Fruit fly (Drosophila melanogaster) whole organism, embryonic: ENCODE results near the gene CG42847.

Experiments
- Ada2b ChIP-seq: fragments of 200-800 bp; sonication (Bioruptor generic); IDR thresholded peaks from 2 replicates; pipeline ENCODE4 v1.3.6; 2022; ENCODE audit warnings: missing biosample characterization, missing genetic modification characterization
- Atf6 ChIP-seq: fragments of 200-800 bp; sonication (Bioruptor generic); IDR thresholded peaks from 2 replicates; pipeline ENCODE4 v1.3.6; 2022; ENCODE audit warnings: missing biosample characterization, missing genetic modification characterization
- CG10209 ChIP-seq: fragments of 200-800 bp; sonication (Bioruptor generic); optimal IDR thresholded peaks from 3 replicates; lab custom pipeline; 2017; ENCODE audit warnings: missing biosample characterization, mild to moderate bottlenecking, missing genetic modification characterization, missing genetic modification reagents
- CG1024 ChIP-seq: fragments of 200-800 bp; sonication (Bioruptor generic); IDR thresholded peaks from 2 replicates; pipeline ENCODE4 v1.3.6; 2022; ENCODE audit warnings: missing biosample characterization, missing genetic modification characterization
- CG10366 ChIP-seq: fragments of 200-800 bp; sonication (Bioruptor generic); IDR thresholded peaks from 2 replicates; pipeline ENCODE4 v1.3.6; 2022; ENCODE audit warnings: missing biosample characterization, missing genetic modification characterization
- CG11695 ChIP-seq: fragments of 200-800 bp; sonication (Bioruptor generic); IDR thresholded peaks from 3 replicates; pipeline ENCODE4 v1.3.6; 2022; ENCODE audit warnings: missing biosample characterization, missing genetic modification characterization
- CG1233 ChIP-seq: fragments of 200-800 bp; sonication (Bioruptor generic); optimal IDR thresholded peaks from 4 replicates; lab custom pipeline; 2018; ENCODE audit warnings: missing biosample characterization, mild to moderate bottlenecking, missing genetic modification characterization
- CG13296 ChIP-seq: fragments of 200-800 bp; sonication (Bioruptor generic); optimal IDR thresholded peaks from 3 replicates; lab custom pipeline; 2018; ENCODE audit warnings: missing biosample characterization, mild to moderate bottlenecking, missing genetic modification characterization
- CG15479 ChIP-seq: fragments of 200-800 bp; sonication (Bioruptor generic); optimal IDR thresholded peaks from 3 replicates; lab custom pipeline; 2019; ENCODE audit warnings: missing biosample characterization, mild to moderate bottlenecking, missing genetic modification characterization, moderate library complexity
- CG16815 ChIP-seq: fragments of 200-800 bp; sonication (Bioruptor generic); optimal IDR thresholded peaks from 3 replicates; lab custom pipeline; 2017; ENCODE audit warnings: missing biosample characterization, mild to moderate bottlenecking, missing genetic modification characterization
- CG1832 ChIP-seq: fragments of 200-800 bp; sonication (Bioruptor generic); optimal IDR thresholded peaks from 2 replicates; lab custom pipeline; 2017; ENCODE audit warnings: missing biosample characterization, mild to moderate bottlenecking, missing genetic modification characterization, inconsistent platforms
- CG31365 ChIP-seq: fragments of 200-800 bp; sonication (Bioruptor generic); optimal IDR thresholded peaks from 2 replicates; lab custom pipeline; 2018; ENCODE audit warnings: missing biosample characterization, mild to moderate bottlenecking, missing genetic modification characterization
- CG34224 ChIP-seq: fragments of 200-800 bp; sonication (Bioruptor generic); IDR thresholded peaks from 3 replicates; pipeline ENCODE4 v1.3.6; 2022; ENCODE audit warnings: missing biosample characterization, missing genetic modification characterization; ENCODE audit not compliant: partially characterized antibody
- CG42726 ChIP-seq: fragments of 200-800 bp; sonication (Bioruptor generic); IDR thresholded peaks from 2 replicates; pipeline ENCODE4 v1.3.6; 2022; ENCODE audit warnings: missing biosample characterization, missing genetic modification characterization; ENCODE audit not compliant: partially characterized antibody
- CG8359 ChIP-seq: fragments of 200-800 bp; sonication (Bioruptor generic); optimal IDR thresholded peaks from 2 replicates; lab custom pipeline; 2017; ENCODE audit warnings: missing biosample characterization, mild to moderate bottlenecking, missing genetic modification characterization, borderline replicate concordance
- CG9932 ChIP-seq: fragments of 200-800 bp; sonication (Bioruptor generic); IDR thresholded peaks from 2 replicates; pipeline ENCODE4 v1.3.6; 2022; ENCODE audit warnings: missing biosample characterization, missing genetic modification characterization
- CoRest ChIP-seq: fragments of 200-800 bp; sonication (Bioruptor generic); optimal IDR thresholded peaks from 3 replicates; lab custom pipeline; 2018; ENCODE audit warnings: missing biosample characterization, mild to moderate bottlenecking, missing genetic modification characterization, moderate library complexity
- D19B ChIP-seq: fragments of 200-800 bp; sonication (Bioruptor generic); optimal IDR thresholded peaks from 2 replicates; lab custom pipeline; 2017; ENCODE audit warnings: missing biosample characterization, mild to moderate bottlenecking, missing genetic modification characterization
- Dad ChIP-seq: fragments of 200-800 bp; sonication (Bioruptor generic); optimal IDR thresholded peaks from 3 replicates; lab custom pipeline; 2016; ENCODE audit warnings: missing biosample characterization, missing genetic modification characterization
- Dbx ChIP-seq: fragments of 200-800 bp; sonication (Bioruptor generic); IDR thresholded peaks from 3 replicates; pipeline ENCODE4 v1.3.6; 2022; ENCODE audit warnings: missing biosample characterization, missing genetic modification characterization
- ERR ChIP-seq: fragments of 200-800 bp; sonication (Bioruptor generic); optimal IDR thresholded peaks from 2 replicates; lab custom pipeline; 2016; ENCODE audit warnings: missing biosample characterization, missing genetic modification characterization
- HLH3B ChIP-seq: fragments of 200-800 bp; sonication (Bioruptor generic); IDR thresholded peaks from 2 replicates; pipeline ENCODE4 v1.3.6; 2022; ENCODE audit warnings: missing biosample characterization, missing genetic modification characterization
- Hmx ChIP-seq: fragments of 200-800 bp; sonication (Bioruptor generic); optimal IDR thresholded peaks from 2 replicates; lab custom pipeline; 2016; ENCODE audit warnings: missing biosample characterization, missing genetic modification characterization
- Nf-YB ChIP-seq: fragments of 200-800 bp; sonication (Bioruptor generic); optimal IDR thresholded peaks from 3 replicates; lab custom pipeline; 2019; ENCODE audit warnings: missing biosample characterization, mild to moderate bottlenecking, missing genetic modification characterization, moderate library complexity
- Poxn ChIP-seq: fragments of 200-800 bp; sonication (Bioruptor generic); IDR thresholded peaks from 2 replicates; pipeline ENCODE4 v1.3.6; 2022; ENCODE audit warnings: missing biosample characterization, missing genetic modification characterization
- Six4 ChIP-seq: fragments of 200-800 bp; sonication (Bioruptor generic); optimal IDR thresholded peaks from 2 replicates; lab custom pipeline; 2016; ENCODE audit warnings: missing biosample characterization, missing genetic modification characterization
- ase ChIP-seq: fragments of 200-800 bp; sonication (Bioruptor generic); IDR thresholded peaks from 3 replicates; pipeline ENCODE4 v1.3.6; 2022; ENCODE audit warnings: missing biosample characterization, missing genetic modification characterization
- cwo ChIP-seq: fragments of 200-800 bp; sonication (Bioruptor generic); optimal IDR thresholded peaks from 3 replicates; lab custom pipeline; 2017; ENCODE audit warnings: missing biosample characterization, missing genetic modification characterization, mild to moderate bottlenecking, moderate library complexity, missing genetic modification reagents
- dati ChIP-seq: fragments of 200-800 bp; sonication (Bioruptor generic); IDR thresholded peaks from 2 replicates; pipeline ENCODE4 v1.3.6; 2022; ENCODE audit warnings: missing biosample characterization, missing genetic modification characterization
- dimm ChIP-seq: fragments of 200-800 bp; sonication (Bioruptor generic); IDR thresholded peaks from 2 replicates; pipeline ENCODE4 v1.3.6; 2022; ENCODE audit warnings: missing biosample characterization, missing genetic modification characterization
- dm ChIP-seq: fragments of 200-800 bp; sonication (Bioruptor generic); optimal IDR thresholded peaks from 3 replicates; lab custom pipeline; 2016; ENCODE audit warnings: missing biosample characterization, missing genetic modification characterization
- ems ChIP-seq: fragments of 200-800 bp; sonication (Bioruptor generic); optimal IDR thresholded peaks from 3 replicates; lab custom pipeline; 2016; ENCODE audit warnings: missing biosample characterization, missing genetic modification characterization
- gcm2 ChIP-seq: fragments of 200-800 bp; sonication (Bioruptor generic); optimal IDR thresholded peaks from 2 replicates; lab custom pipeline; 2016; ENCODE audit warnings: missing biosample characterization, missing genetic modification characterization
- h ChIP-seq: fragments of >200 bp; optimal IDR thresholded peaks from 2 replicates; lab custom pipeline; 2017
- hbn ChIP-seq: fragments of 200-800 bp; sonication (Bioruptor generic); IDR thresholded peaks from 2 replicates; pipeline ENCODE4 v1.3.6; 2022; ENCODE audit warnings: missing biosample characterization, missing genetic modification characterization; ENCODE audit not compliant: partially characterized antibody
- her ChIP-seq: fragments of 200-800 bp; sonication (Bioruptor generic); optimal IDR thresholded peaks from 2 replicates; lab custom pipeline; 2016; ENCODE audit warnings: missing biosample characterization, missing genetic modification characterization
- lola ChIP-seq, 3 experiments: fragments of >200 bp in 2 of 3; fragments of 200-800 bp in 1 of 3; sonication (Bioruptor generic) in 1 of 3; optimal IDR thresholded peaks; 2 replicates each; lab custom pipeline; 2017 to 2019; ENCODE audit warnings: missing biosample characterization in 3 of 3, missing genetic modification characterization in 3 of 3, mild to moderate bottlenecking in 1 of 3, moderate library complexity in 1 of 3
- maf-S ChIP-seq: fragments of 200-800 bp; sonication (Bioruptor generic); optimal IDR thresholded peaks from 2 replicates; lab custom pipeline; 2016; ENCODE audit warnings: missing biosample characterization, missing genetic modification characterization
- nau ChIP-seq: fragments of 200-800 bp; sonication (Bioruptor generic); optimal IDR thresholded peaks from 3 replicates; lab custom pipeline; 2017; ENCODE audit warnings: missing biosample characterization, mild to moderate bottlenecking, missing genetic modification characterization, missing genetic modification reagents
- p53 ChIP-seq: fragments of 200-800 bp; sonication (Bioruptor generic); optimal IDR thresholded peaks from 2 replicates; lab custom pipeline; 2016; ENCODE audit warnings: missing biosample characterization, missing genetic modification characterization
- phol ChIP-seq: fragments of 200-800 bp; sonication (Bioruptor generic); optimal IDR thresholded peaks from 3 replicates; lab custom pipeline; 2018; ENCODE audit warnings: missing biosample characterization, mild to moderate bottlenecking, missing genetic modification characterization, moderate library complexity
- repo ChIP-seq: fragments of 200-800 bp; sonication (Bioruptor generic); optimal IDR thresholded peaks from 2 replicates; lab custom pipeline; 2016; ENCODE audit warnings: missing biosample characterization, missing genetic modification characterization
- rib ChIP-seq: fragments of 200-800 bp; sonication (Bioruptor generic); IDR thresholded peaks from 2 replicates; pipeline ENCODE4 v1.3.6; 2022; ENCODE audit warnings: missing biosample characterization, missing genetic modification characterization
- ro ChIP-seq: fragments of 200-800 bp; sonication (Bioruptor generic); IDR thresholded peaks from 2 replicates; pipeline ENCODE4 v1.3.6; 2022; ENCODE audit warnings: missing biosample characterization, missing genetic modification characterization
- salm ChIP-seq: fragments of 200-800 bp; sonication (Bioruptor generic); optimal IDR thresholded peaks from 2 replicates; lab custom pipeline; 2018; ENCODE audit warnings: missing biosample characterization, mild to moderate bottlenecking, missing genetic modification characterization
- sc ChIP-seq, 3 experiments: fragments of >200 bp in 2 of 3; fragments of 200-800 bp in 1 of 3; sonication (Bioruptor generic) in 1 of 3; optimal IDR thresholded peaks; 2 replicates in 2 of 3; 3 replicates in 1 of 3; lab custom pipeline; 2017; ENCODE audit warnings: mild to moderate bottlenecking in 1 of 3, missing biosample characterization in 1 of 3, missing genetic modification characterization in 1 of 3, missing genetic modification reagents in 1 of 3
- sd ChIP-seq: fragments of 200-800 bp; sonication (Bioruptor generic); optimal IDR thresholded peaks from 3 replicates; lab custom pipeline; 2018; ENCODE audit warnings: missing biosample characterization, mild to moderate bottlenecking, missing genetic modification characterization, moderate library complexity
- slbo ChIP-seq: fragments of 200-800 bp; sonication (Bioruptor generic); IDR thresholded peaks from 2 replicates; pipeline ENCODE4 v1.3.6; 2022; ENCODE audit warnings: missing biosample characterization, missing genetic modification characterization
- slp2 ChIP-seq: fragments of 200-800 bp; sonication (Bioruptor generic); optimal IDR thresholded peaks from 2 replicates; lab custom pipeline; 2016; ENCODE audit warnings: missing biosample characterization, missing genetic modification characterization
- stc ChIP-seq: fragments of 200-800 bp; sonication (Bioruptor generic); IDR thresholded peaks from 2 replicates; pipeline ENCODE4 v1.3.6; 2022; ENCODE audit warnings: missing biosample characterization, missing genetic modification characterization
- vvl ChIP-seq: fragments of 200-800 bp; sonication (Bioruptor generic); IDR thresholded peaks from 2 replicates; pipeline ENCODE4 v1.3.6; 2022; ENCODE audit warnings: missing biosample characterization, missing genetic modification characterization
- zfh2 ChIP-seq: fragments of 200-800 bp; sonication (Bioruptor generic); optimal IDR thresholded peaks from 2 replicates; lab custom pipeline; 2016; ENCODE audit warnings: missing biosample characterization, missing genetic modification characterization

CG42847 gene

DNA sequence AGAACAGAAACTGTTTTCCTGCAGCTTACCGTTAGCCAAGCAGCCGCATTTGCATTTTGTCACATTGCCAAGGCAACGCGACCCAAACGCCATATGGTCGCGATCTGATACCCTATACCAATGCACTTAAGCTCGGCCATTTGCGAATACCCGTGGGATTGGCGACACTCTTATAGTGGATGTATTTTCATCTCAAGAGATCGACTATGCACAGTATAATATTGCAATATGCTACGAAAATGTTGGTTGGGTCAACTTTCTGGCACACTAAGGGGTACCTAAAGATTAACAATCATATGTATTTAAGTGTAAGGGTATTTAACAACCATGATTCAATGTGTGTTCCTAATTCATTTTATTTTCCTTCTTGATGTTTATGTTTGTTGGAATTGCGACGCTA is 10.6 kb downstream of the CG42847 start (continued):
- no peak for TF ChIP-seq lola (GFP tag; optimal IDR thresholded peaks at IDR 0.05; lab: Kevin White, UChicago)
- TF ChIP-seq CG10366 (GFP tag; lab: Robert Waterston, UW), result no peak
- no peak for TF ChIP-seq CG13296
- TF ChIP-seq Atf6 (GFP tag; lab: Robert Waterston, UW), result no peak
- no peak for TF ChIP-seq p53 (GFP tag; lab: Kevin White, UChicago)
- no peak for TF ChIP-seq CoRest (tag; lab: Kevin White, UChicago)
- TF ChIP-seq Poxn (GFP tag; lab: Robert Waterston, UW), result no peak
- TF ChIP-seq ERR (GFP tag; lab: Kevin White, UChicago), result no peak
- no peak for TF ChIP-seq sd (tag; lab: Kevin White, UChicago)
- TF ChIP-seq maf-S (GFP tag; lab: Kevin White, UChicago), result no peak
- TF ChIP-seq CG9932 (GFP tag; lab: Robert Waterston, UW), result peak; percentile 14; the same call in 1 of the 2 replicates
- TF ChIP-seq ro (GFP tag; lab: Robert Waterston, UW), result no peak
- no peak for TF ChIP-seq dati (GFP tag; lab: Robert Waterston, UW)
- TF ChIP-seq CG42726 (GFP tag; lab: Robert Waterston, UW), result no peak
- no peak for TF ChIP-seq rib (GFP tag; lab: Robert Waterston, UW)
- TF ChIP-seq ase (GFP tag; lab: Robert Waterston, UW), result no peak
- no peak for TF ChIP-seq stc
- no peak for TF ChIP-seq dm
- TF ChIP-seq Ada2b (GFP tag; lab: Robert Waterston, UW), result peak; percentile 4; the same call in 1 of the 2 replicates
- TF ChIP-seq CG10209 (GFP tag; lab: Kevin White, UChicago), result no peak
- no peak for TF ChIP-seq Dbx (GFP tag; lab: Robert Waterston, UW)
- no peak for TF ChIP-seq CG15479
- no peak for TF ChIP-seq CG1024 (GFP tag; lab: Robert Waterston, UW)
- no peak for TF ChIP-seq ems (GFP tag; lab: Kevin White, UChicago)
- no peak for TF ChIP-seq Dad (GFP tag; lab: Kevin White, UChicago)
- no peak for TF ChIP-seq salm (tag; lab: Kevin White, UChicago)
- TF ChIP-seq zfh2 (GFP tag; lab: Kevin White, UChicago), result no peak
- TF ChIP-seq nau (GFP tag; lab: Kevin White, UChicago), result no peak
- no peak for TF ChIP-seq CG1832
- TF ChIP-seq Six4, result no peak
- no peak for TF ChIP-seq slp2 (GFP tag; lab: Kevin White, UChicago)
- no peak for TF ChIP-seq D19B (GFP tag; lab: Kevin White, UChicago)
- TF ChIP-seq vvl, result 0 out of 2 replicates have a peak, but pooled peaks have one; percentile 42
- TF ChIP-seq h (lab: Kevin White, UChicago), result no peak
- TF ChIP-seq CG34224 (GFP tag; lab: Robert Waterston, UW), result no peak
- TF ChIP-seq CG31365 (tag; lab: Kevin White, UChicago), result no peak
- no peak for TF ChIP-seq CG8359 (GFP tag; lab: Kevin White, UChicago)
- no peak for TF ChIP-seq Hmx (GFP tag; lab: Kevin White, UChicago)
- TF ChIP-seq Nf-YB (GFP tag; lab: Kevin White, UChicago), result no peak
- 0 out of 2 replicates have a peak, but pooled peaks have one; percentile 19 for TF ChIP-seq HLH3B (GFP tag; lab: Robert Waterston, UW)
- no peak for TF ChIP-seq CG1233 (GFP tag; lab: Kevin White, UChicago)
- no peak for TF ChIP-seq gcm2
- peak; percentile 2 for TF ChIP-seq phol (tag; lab: Kevin White, UChicago)
- peak; percentile 51 for TF ChIP-seq slbo (GFP tag; lab: Robert Waterston, UW)
- no peak for TF ChIP-seq hbn (GFP tag; lab: Robert Waterston, UW)
- TF ChIP-seq repo (GFP tag; lab: Kevin White, UChicago), result no peak
- TF ChIP-seq dimm, result no peak
- no peak for TF ChIP-seq CG16815 (GFP tag; lab: Kevin White, UChicago)
- no peak for TF ChIP-seq sc (optimal IDR thresholded peaks at IDR 0.05; lab: Kevin White, UChicago)
- no peak for TF ChIP-seq sc (GFP tag; optimal IDR thresholded peaks at IDR 0.05; lab: Kevin White, UChicago)
- no peak for TF ChIP-seq cwo
- TF ChIP-seq her, result no peak
- 0 out of 3 replicates have a peak, but pooled peaks have one; percentile 12 for TF ChIP-seq CG11695
